Worm (Caenorhabditis elegans) whole organism, young adult: ENCODE data around the gene pat-12.

Experiments used
- B0336.3 ChIP-seq: fragments of 200-800 bp; sonication (Bioruptor generic); IDR thresholded peaks from 2 replicates; pipeline ENCODE4 v1.3.6; 2022; ENCODE audit warnings: missing genetic modification characterization, missing compliant biosample characterization
- D2030.7 ChIP-seq: fragments of 200-800 bp; sonication (Bioruptor generic); IDR thresholded peaks from 2 replicates; pipeline ENCODE4 v1.3.6; 2022; ENCODE audit warnings: missing genetic modification reagents, missing genetic modification characterization, missing compliant biosample characterization
- F37B4.10 ChIP-seq: fragments of 200-800 bp; sonication (Bioruptor generic); IDR thresholded peaks from 2 replicates; pipeline ENCODE4 v1.3.6; 2022; ENCODE audit warnings: missing genetic modification characterization, missing compliant biosample characterization
- F52B5.7 ChIP-seq: sonication (generic microtip); optimal IDR thresholded peaks from 2 replicates; lab custom pipeline; 2016; ENCODE audit warnings: mild to moderate bottlenecking, missing genetic modification characterization, missing compliant biosample characterization
- K11D2.4 ChIP-seq: fragments of 200-800 bp; sonication (Bioruptor generic); IDR thresholded peaks from 2 replicates; pipeline ENCODE4 v1.3.6; 2022; ENCODE audit warnings: missing genetic modification reagents, missing genetic modification characterization, missing compliant biosample characterization
- Y53F4B.3 ChIP-seq: fragments of 200-800 bp; sonication (Bioruptor generic); IDR thresholded peaks from 2 replicates; pipeline ENCODE4 v1.3.6; 2022; ENCODE audit warnings: missing genetic modification reagents, missing genetic modification characterization, missing compliant biosample characterization
- Y67H2A.10 ChIP-seq: fragments of 200-800 bp; sonication (Bioruptor generic); conservative IDR thresholded peaks from 2 replicates; pipeline ENCODE4 v1.3.6; 2022; ENCODE audit warnings: missing genetic modification reagents, missing genetic modification characterization, missing compliant biosample characterization
- Y79H2A.3 ChIP-seq: fragments of 200-800 bp; sonication (Bioruptor generic); conservative IDR thresholded peaks from 2 replicates; pipeline ENCODE4 v1.3.6; 2022; ENCODE audit warnings: missing genetic modification reagents, missing genetic modification characterization, missing compliant biosample characterization
- Y95B8A.8 ChIP-seq: fragments of 200-800 bp; sonication (Bioruptor generic); IDR thresholded peaks from 2 replicates; pipeline ENCODE4 v1.3.6; 2022; ENCODE audit warnings: missing genetic modification reagents, missing genetic modification characterization, missing compliant biosample characterization
- ama-1 ChIP-seq, 3 experiments: fragments of 150-350 bp in 1 of 3; sonication (generic microtip) in 2 of 3; optimal IDR thresholded peaks; 2 replicates each; lab custom pipeline; 2014 to 2018; ENCODE audit warnings: missing biosample characterization in 2 of 3, missing genetic modification characterization in 2 of 3, missing genetic modification reagents in 2 of 3
- attf-6 ChIP-seq: fragments of 200-800 bp; sonication (Bioruptor generic); IDR thresholded peaks from 2 replicates; pipeline ENCODE4 v1.3.6; 2022; ENCODE audit warnings: missing genetic modification reagents, missing genetic modification characterization, missing compliant biosample characterization
- bed-2 ChIP-seq: fragments of 200-800 bp; sonication (Bioruptor generic); IDR thresholded peaks from 2 replicates; pipeline ENCODE4 v1.3.6; 2022; ENCODE audit warnings: missing genetic modification reagents, missing genetic modification characterization, missing compliant biosample characterization
- ccch-3 ChIP-seq: fragments of 200-800 bp; sonication (Bioruptor generic); optimal IDR thresholded peaks from 2 replicates; lab custom pipeline; 2018; ENCODE audit warnings: mild to moderate bottlenecking, missing genetic modification characterization, missing compliant biosample characterization
- cebp-2 ChIP-seq: fragments of 200-800 bp; sonication (Bioruptor generic); IDR thresholded peaks from 2 replicates; pipeline ENCODE4 v1.3.6; 2022; ENCODE audit warnings: missing genetic modification characterization, missing compliant biosample characterization
- ceh-27 ChIP-seq: fragments of 200-800 bp; sonication (Bioruptor generic); optimal IDR thresholded peaks from 2 replicates; lab custom pipeline; 2018; ENCODE audit warnings: mild to moderate bottlenecking, missing genetic modification characterization, moderate library complexity, missing compliant biosample characterization
- ceh-40 ChIP-seq: fragments of 200-800 bp; sonication (Bioruptor generic); IDR thresholded peaks from 2 replicates; pipeline ENCODE4 v1.3.6; 2022; ENCODE audit warnings: missing genetic modification characterization, missing compliant biosample characterization
- ceh-79 ChIP-seq: sonication (generic microtip); optimal IDR thresholded peaks from 2 replicates; lab custom pipeline; 2017; ENCODE audit warnings: mild to moderate bottlenecking, missing genetic modification characterization, missing compliant biosample characterization
- ceh-91 ChIP-seq: fragments of 200-800 bp; sonication (Bioruptor generic); IDR thresholded peaks from 2 replicates; pipeline ENCODE4 v1.3.6; 2022; ENCODE audit warnings: missing genetic modification reagents, missing genetic modification characterization, missing compliant biosample characterization
- dox-1 ChIP-seq: fragments of 200-800 bp; sonication (Bioruptor generic); IDR thresholded peaks from 2 replicates; pipeline ENCODE4 v1.3.6; 2022; ENCODE audit warnings: missing genetic modification reagents, missing genetic modification characterization, missing compliant biosample characterization
- dpff-1 ChIP-seq: sonication (generic microtip); optimal IDR thresholded peaks from 2 replicates; lab custom pipeline; 2017; ENCODE audit warnings: mild to moderate bottlenecking, missing genetic modification characterization, missing compliant biosample characterization
- egl-44 ChIP-seq: fragments of 200-800 bp; sonication (Bioruptor generic); IDR thresholded peaks from 2 replicates; pipeline ENCODE4 v1.3.6; 2022; ENCODE audit warnings: missing genetic modification reagents, missing genetic modification characterization, missing compliant biosample characterization
- ets-4 ChIP-seq: fragments of 200-800 bp; sonication (Bioruptor generic); optimal IDR thresholded peaks from 2 replicates; lab custom pipeline; 2018; ENCODE audit warnings: mild to moderate bottlenecking, missing genetic modification characterization, missing compliant biosample characterization
- fkh-3 ChIP-seq: sonication (generic microtip); optimal IDR thresholded peaks from 2 replicates; lab custom pipeline; 2016; ENCODE audit warnings: mild to moderate bottlenecking, missing genetic modification characterization, missing compliant biosample characterization
- hmg-1.2 ChIP-seq: fragments of 200-800 bp; sonication (Bioruptor generic); IDR thresholded peaks from 2 replicates; pipeline ENCODE4 v1.3.6; 2022; ENCODE audit warnings: missing genetic modification reagents, missing genetic modification characterization, missing compliant biosample characterization
- hmg-20 ChIP-seq: fragments of 200-800 bp; sonication (Bioruptor generic); IDR thresholded peaks from 2 replicates; pipeline ENCODE4 v1.3.6; 2022; ENCODE audit warnings: missing genetic modification reagents, missing genetic modification characterization, missing compliant biosample characterization
- hrde-1 ChIP-seq: sonication (generic microtip); optimal IDR thresholded peaks from 2 replicates; lab custom pipeline; 2016; ENCODE audit warnings: missing genetic modification characterization, mild to moderate bottlenecking, missing compliant biosample characterization, moderate library complexity, missing genotype, missing genetic modification reagents, borderline replicate concordance
- hsf-1 ChIP-seq: fragments of 200-800 bp; sonication (Bioruptor generic); IDR thresholded peaks from 2 replicates; pipeline ENCODE4 v1.3.6; 2022; ENCODE audit warnings: missing genetic modification reagents, missing genetic modification characterization, missing compliant biosample characterization
- lin-54 ChIP-seq: fragments of 200-800 bp; sonication (Bioruptor generic); optimal IDR thresholded peaks from 2 replicates; lab custom pipeline; 2018; ENCODE audit warnings: mild to moderate bottlenecking, missing genetic modification characterization, missing compliant biosample characterization
- lir-1 ChIP-seq: fragments of 200-800 bp; sonication (Bioruptor generic); conservative IDR thresholded peaks from 2 replicates; pipeline ENCODE4 v1.3.6; 2022; ENCODE audit warnings: missing genetic modification reagents, missing genetic modification characterization, missing compliant biosample characterization
- lsl-1 ChIP-seq: fragments of 200-800 bp; sonication (Bioruptor generic); optimal IDR thresholded peaks from 2 replicates; lab custom pipeline; 2018; ENCODE audit warnings: mild to moderate bottlenecking, missing genetic modification characterization, moderate library complexity, missing compliant biosample characterization
- lsy-27 ChIP-seq: sonication (generic microtip); optimal IDR thresholded peaks from 2 replicates; lab custom pipeline; 2017; ENCODE audit warnings: missing genetic modification characterization, mild to moderate bottlenecking, missing compliant biosample characterization, antibody characterized with exemption, missing genotype, borderline replicate concordance; ENCODE audit not compliant: insufficient read depth
- madf-8 ChIP-seq: fragments of 200-800 bp; sonication (Bioruptor generic); conservative IDR thresholded peaks from 2 replicates; pipeline ENCODE4 v1.3.6; 2022; ENCODE audit warnings: missing genetic modification reagents, missing genetic modification characterization, missing compliant biosample characterization
- mel-28 ChIP-seq: sonication (generic microtip); optimal IDR thresholded peaks from 2 replicates; lab custom pipeline; 2016; ENCODE audit warnings: borderline replicate concordance, mild to moderate bottlenecking, missing genetic modification characterization, missing compliant biosample characterization
- mes-4 ChIP-seq: sonication (generic microtip); optimal IDR thresholded peaks from 2 replicates; lab custom pipeline; 2016; ENCODE audit warnings: missing genotype, missing genetic modification characterization, missing compliant biosample characterization
- nfya-2 ChIP-seq: fragments of 200-800 bp; sonication (Bioruptor generic); IDR thresholded peaks from 2 replicates; pipeline ENCODE4 v1.3.6; 2022; ENCODE audit warnings: missing genetic modification reagents, missing genetic modification characterization, missing compliant biosample characterization
- nhr-27 ChIP-seq: fragments of 200-800 bp; sonication (Bioruptor generic); optimal IDR thresholded peaks from 2 replicates; lab custom pipeline; 2018; ENCODE audit warnings: mild to moderate bottlenecking, missing genetic modification characterization, moderate library complexity, missing compliant biosample characterization
- pbrm-1 ChIP-seq: fragments of 200-800 bp; sonication (Bioruptor generic); IDR thresholded peaks from 2 replicates; pipeline ENCODE4 v1.3.6; 2022; ENCODE audit warnings: missing genetic modification reagents, missing genetic modification characterization, missing compliant biosample characterization
- repo-1 ChIP-seq: sonication (generic microtip); optimal IDR thresholded peaks from 2 replicates; lab custom pipeline; 2017; ENCODE audit warnings: mild to moderate bottlenecking, missing genetic modification characterization, missing compliant biosample characterization
- rpc-1 ChIP-seq, 2 experiments: fragments of 150-350 bp in 1 of 2; sonication (generic microtip) in 1 of 2; optimal IDR thresholded peaks; 2 replicates each; lab custom pipeline; 2014 to 2018; ENCODE audit warnings: missing biosample characterization in 1 of 2, missing genetic modification characterization in 1 of 2, missing genetic modification reagents in 1 of 2, missing genotype in 1 of 2
- snpc-3.4 ChIP-seq: sonication (generic microtip); optimal IDR thresholded peaks from 2 replicates; lab custom pipeline; 2017; ENCODE audit warnings: missing genetic modification characterization, mild to moderate bottlenecking, missing compliant biosample characterization, antibody characterized with exemption, moderate library complexity, missing genotype, missing genetic modification reagents
- sptf-2 ChIP-seq: fragments of 200-800 bp; sonication (Bioruptor generic); optimal IDR thresholded peaks from 2 replicates; lab custom pipeline; 2018; ENCODE audit warnings: mild to moderate bottlenecking, missing genetic modification characterization, missing compliant biosample characterization
- tbp1 ChIP-seq: fragments of 200-800 bp; sonication (Bioruptor generic); optimal IDR thresholded peaks from 2 replicates; lab custom pipeline; 2018; ENCODE audit warnings: mild to moderate bottlenecking, missing genetic modification characterization, missing compliant biosample characterization
- tbx-9 ChIP-seq: sonication (generic microtip); optimal IDR thresholded peaks from 2 replicates; lab custom pipeline; 2016; ENCODE audit warnings: borderline replicate concordance, missing genetic modification characterization, inconsistent platforms, missing compliant biosample characterization
- unc-130 ChIP-seq: sonication (generic microtip); optimal IDR thresholded peaks from 2 replicates; lab custom pipeline; 2016; ENCODE audit warnings: missing genetic modification reagents, missing genetic modification characterization, missing compliant biosample characterization
- ztf-22 ChIP-seq: fragments of 200-800 bp; sonication (Bioruptor generic); optimal IDR thresholded peaks from 2 replicates; lab custom pipeline; 2018; ENCODE audit warnings: mild to moderate bottlenecking, missing genetic modification characterization, moderate library complexity, missing compliant biosample characterization
- ztf-26 ChIP-seq: sonication (generic microtip); optimal IDR thresholded peaks from 2 replicates; lab custom pipeline; 2017; ENCODE audit warnings: missing genetic modification characterization, missing compliant biosample characterization
- ztf-6 ChIP-seq: fragments of 200-800 bp; sonication (Bioruptor generic); IDR thresholded peaks from 2 replicates; pipeline ENCODE4 v1.3.6; 2022; ENCODE audit warnings: missing genetic modification reagents, missing genetic modification characterization, missing compliant biosample characterization

Gene pat-12

DNA sequence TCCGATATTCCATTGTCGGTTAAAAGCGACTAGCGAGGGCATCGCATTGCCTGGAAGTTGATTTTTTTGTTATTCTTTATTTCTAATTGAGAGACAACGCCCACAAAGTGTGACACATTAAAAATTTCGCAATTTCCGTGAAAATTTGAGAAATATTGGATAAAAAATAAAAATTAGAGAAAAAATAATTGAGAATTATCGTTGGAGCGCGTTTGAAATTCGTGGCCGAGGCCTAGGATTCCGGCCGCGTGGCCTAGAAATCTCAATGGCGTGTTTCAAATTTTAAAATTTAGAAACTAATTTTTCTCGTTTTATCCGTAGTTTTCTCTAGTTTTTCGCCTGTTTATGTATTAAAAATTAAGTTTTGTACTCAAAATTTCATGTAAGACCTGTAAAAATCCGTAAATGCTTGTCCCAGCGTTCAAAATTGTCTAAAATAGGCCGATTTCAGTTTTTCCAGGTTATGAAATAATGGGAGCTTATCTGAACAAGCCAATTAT is 31.1 kb upstream of the pat-12 start, which contains the start of the genes dagl-2 and ppm-1.G (continued):
- TF ChIP-seq ets-4 (GFP tag; lab: Kevin White, UChicago) (no peak), rpc-1 (optimal IDR thresholded peaks at IDR 0.05; lab: Kevin White, UChicago) (no peak), rpc-1 (tag; optimal IDR thresholded peaks at IDR 0.05; lab: Kevin White, UChicago) (no peak), ccch-3 (no peak), lsy-27 (tag; lab: Kevin White, UChicago) (no peak), unc-130 (GFP tag; lab: Kevin White, UChicago) (peak; percentile 42), sptf-2 (GFP tag; lab: Kevin White, UChicago) (no peak), tbp1 (GFP tag; lab: Kevin White, UChicago) (no peak), mes-4 (tag; lab: Kevin White, UChicago) (no peak), ceh-79 (tag; lab: Kevin White, UChicago) (no peak), lin-54 (peak; percentile 53), Y79H2A.3 (GFP tag; lab: Robert Waterston, UW) (no peak), madf-8 (GFP tag; lab: Robert Waterston, UW) (no peak), ama-1 (optimal IDR thresholded peaks at IDR 0.05; lab: Kevin White, UChicago) (no peak), ama-1 (GFP tag; optimal IDR thresholded peaks at IDR 0.05; lab: Kevin White, UChicago) (no peak), tbx-9 (tag; lab: Kevin White, UChicago) (no peak), ztf-26 (no peak), repo-1 (tag; lab: Kevin White, UChicago) (no peak), nhr-27 (tag; lab: Kevin White, UChicago) (no peak), dox-1 (peak; percentile 69), nfya-2 (no peak), B0336.3 (GFP tag; lab: Robert Waterston, UW) (no peak), Y67H2A.10 (peak; percentile 47; the same call in 1 of the 2 replicates), pbrm-1 (GFP tag; lab: Robert Waterston, UW) (no peak), ztf-6 (GFP tag; lab: Robert Waterston, UW) (no peak), hrde-1 (tag; lab: Kevin White, UChicago) (no peak), Y95B8A.8 (GFP tag; lab: Robert Waterston, UW) (no peak), lir-1 (no peak; the same call in 1 of the 2 replicates), hmg-20 (no peak), hmg-1.2 (GFP tag; lab: Robert Waterston, UW) (peak; percentile 20; the same call in 1 of the 2 replicates), attf-6 (no peak), Y53F4B.3 (GFP tag; lab: Robert Waterston, UW) (no peak), hsf-1 (GFP tag; lab: Robert Waterston, UW) (no peak), snpc-3.4 (tag; lab: Kevin White, UChicago) (peak; percentile 21), bed-2 (0 out of 2 replicates have a peak, but pooled peaks have one; percentile 20), fkh-3 (tag; lab: Kevin White, UChicago) (no peak), ceh-27 (GFP tag; lab: Kevin White, UChicago) (peak; percentile 68), cebp-2 (GFP tag; lab: Robert Waterston, UW) (no peak), ceh-91 (GFP tag; lab: Robert Waterston, UW) (no peak), K11D2.4 (GFP tag; lab: Robert Waterston, UW) (0 out of 2 replicates have a peak, but pooled peaks have one; percentile 23), F37B4.10 (GFP tag; lab: Robert Waterston, UW) (no peak), mel-28 (peak; percentile 28), lsl-1 (GFP tag; lab: Kevin White, UChicago) (peak; percentile 41), dpff-1 (no peak), egl-44 (GFP tag; lab: Robert Waterston, UW) (no peak), F52B5.7 (tag; lab: Kevin White, UChicago) (no peak), D2030.7 (GFP tag; lab: Robert Waterston, UW) (no peak), ceh-40 (no peak), ztf-22 (GFP tag; lab: Kevin White, UChicago) (no peak)
